Worm (Caenorhabditis elegans) whole organism, young adult: ENCODE data around the gene R53.5.

Experiments
- C17E4.6 ChIP-seq: fragments of 200-800 bp; sonication (Bioruptor generic); IDR thresholded peaks from 2 replicates; pipeline ENCODE4 v1.3.6; 2022; ENCODE audit warnings: missing genetic modification reagents, missing genetic modification characterization, missing compliant biosample characterization
- D2030.7 ChIP-seq: fragments of 200-800 bp; sonication (Bioruptor generic); IDR thresholded peaks from 2 replicates; pipeline ENCODE4 v1.3.6; 2022; ENCODE audit warnings: missing genetic modification reagents, missing genetic modification characterization, missing compliant biosample characterization
- F23B12.7 ChIP-seq: sonication (generic microtip); optimal IDR thresholded peaks from 2 replicates; lab custom pipeline; 2017; ENCODE audit warnings: missing genetic modification characterization, mild to moderate bottlenecking, missing compliant biosample characterization, antibody characterized with exemption, moderate library complexity; ENCODE audit not compliant: insufficient read depth
- F33H1.4 ChIP-seq: fragments of 200-800 bp; sonication (Bioruptor generic); IDR thresholded peaks from 2 replicates; pipeline ENCODE4 v1.3.6; 2022; ENCODE audit warnings: missing genetic modification reagents, missing genetic modification characterization, missing compliant biosample characterization
- T07F8.4 ChIP-seq: sonication (generic microtip); optimal IDR thresholded peaks from 2 replicates; lab custom pipeline; 2016; ENCODE audit warnings: mild to moderate bottlenecking, missing genetic modification characterization, moderate library complexity, missing compliant biosample characterization
- Y56A3A.18 ChIP-seq: fragments of 200-800 bp; sonication (Bioruptor generic); IDR thresholded peaks from 2 replicates; pipeline ENCODE4 v1.3.6; 2022; ENCODE audit warnings: missing genetic modification reagents, missing genetic modification characterization, missing compliant biosample characterization
- Y67H2A.10 ChIP-seq: fragments of 200-800 bp; sonication (Bioruptor generic); conservative IDR thresholded peaks from 2 replicates; pipeline ENCODE4 v1.3.6; 2022; ENCODE audit warnings: missing genetic modification reagents, missing genetic modification characterization, missing compliant biosample characterization
- ZK185.1 ChIP-seq: sonication (generic microtip); optimal IDR thresholded peaks from 2 replicates; lab custom pipeline; 2016; ENCODE audit warnings: mild to moderate bottlenecking, missing genetic modification characterization, missing compliant biosample characterization; ENCODE audit not compliant: poor library complexity, severe bottlenecking
- athp-1 ChIP-seq: sonication (generic microtip); optimal IDR thresholded peaks from 2 replicates; lab custom pipeline; 2017; ENCODE audit warnings: mild to moderate bottlenecking, missing genetic modification characterization, missing compliant biosample characterization
- attf-3 ChIP-seq: fragments of 200-800 bp; sonication (Bioruptor generic); conservative IDR thresholded peaks from 2 replicates; pipeline ENCODE4 v1.3.6; 2022; ENCODE audit warnings: missing genetic modification reagents, missing genetic modification characterization, missing compliant biosample characterization
- attf-5 ChIP-seq: fragments of 200-800 bp; sonication (Bioruptor generic); optimal IDR thresholded peaks from 2 replicates; lab custom pipeline; 2018; ENCODE audit warnings: mild to moderate bottlenecking, missing genetic modification characterization, missing compliant biosample characterization
- cebp-1 ChIP-seq, 2 experiments: fragments of 200-800 bp in 1 of 2; sonication (Bioruptor generic) in 1 of 2; sonication (generic microtip) in 1 of 2; IDR thresholded peaks in 1 of 2; optimal IDR thresholded peaks in 1 of 2; 2 replicates each; pipeline versions ENCODE4 v1.3.6 to Lab custom; 2017 to 2022; ENCODE audit warnings: missing compliant biosample characterization in 2 of 2, missing genetic modification characterization in 2 of 2, mild to moderate bottlenecking in 1 of 2, missing genetic modification reagents in 1 of 2, moderate library complexity in 1 of 2
- ceh-27 ChIP-seq: fragments of 200-800 bp; sonication (Bioruptor generic); optimal IDR thresholded peaks from 2 replicates; lab custom pipeline; 2018; ENCODE audit warnings: mild to moderate bottlenecking, missing genetic modification characterization, moderate library complexity, missing compliant biosample characterization
- ceh-91 ChIP-seq: fragments of 200-800 bp; sonication (Bioruptor generic); IDR thresholded peaks from 2 replicates; pipeline ENCODE4 v1.3.6; 2022; ENCODE audit warnings: missing genetic modification reagents, missing genetic modification characterization, missing compliant biosample characterization
- die-1 ChIP-seq: sonication (generic microtip); optimal IDR thresholded peaks from 2 replicates; lab custom pipeline; 2016; ENCODE audit warnings: missing genotype, mild to moderate bottlenecking, missing genetic modification characterization, missing compliant biosample characterization
- dox-1 ChIP-seq: fragments of 200-800 bp; sonication (Bioruptor generic); IDR thresholded peaks from 2 replicates; pipeline ENCODE4 v1.3.6; 2022; ENCODE audit warnings: missing genetic modification reagents, missing genetic modification characterization, missing compliant biosample characterization
- dpl-1 ChIP-seq: fragments of 150-350 bp; optimal IDR thresholded peaks from 2 replicates; lab custom pipeline; 2014; ENCODE audit warnings: missing biosample characterization, missing genetic modification reagents, missing genetic modification characterization
- efl-1 ChIP-seq: fragments of 150-350 bp; optimal IDR thresholded peaks from 2 replicates; lab custom pipeline; 2014; ENCODE audit warnings: missing biosample characterization, missing genetic modification reagents, missing genetic modification characterization
- egl-44 ChIP-seq: fragments of 200-800 bp; sonication (Bioruptor generic); IDR thresholded peaks from 2 replicates; pipeline ENCODE4 v1.3.6; 2022; ENCODE audit warnings: missing genetic modification reagents, missing genetic modification characterization, missing compliant biosample characterization
- him-1 ChIP-seq: sonication (generic microtip); optimal IDR thresholded peaks from 2 replicates; lab custom pipeline; 2016; ENCODE audit warnings: missing genotype, missing genetic modification reagents, missing genetic modification characterization, missing compliant biosample characterization
- hmg-1.2 ChIP-seq: fragments of 200-800 bp; sonication (Bioruptor generic); IDR thresholded peaks from 2 replicates; pipeline ENCODE4 v1.3.6; 2022; ENCODE audit warnings: missing genetic modification reagents, missing genetic modification characterization, missing compliant biosample characterization
- hmg-20 ChIP-seq: fragments of 200-800 bp; sonication (Bioruptor generic); IDR thresholded peaks from 2 replicates; pipeline ENCODE4 v1.3.6; 2022; ENCODE audit warnings: missing genetic modification reagents, missing genetic modification characterization, missing compliant biosample characterization
- let-526 ChIP-seq: fragments of 200-800 bp; sonication (Bioruptor generic); IDR thresholded peaks from 2 replicates; pipeline ENCODE4 v1.3.6; 2022; ENCODE audit warnings: missing genetic modification reagents, missing genetic modification characterization, missing compliant biosample characterization
- lin-26 ChIP-seq: fragments of 200-800 bp; sonication (Bioruptor generic); IDR thresholded peaks from 2 replicates; pipeline ENCODE4 v1.3.6; 2022; ENCODE audit warnings: missing genetic modification reagents, missing genetic modification characterization, missing compliant biosample characterization
- lin-54 ChIP-seq: fragments of 200-800 bp; sonication (Bioruptor generic); optimal IDR thresholded peaks from 2 replicates; lab custom pipeline; 2018; ENCODE audit warnings: mild to moderate bottlenecking, missing genetic modification characterization, missing compliant biosample characterization
- lir-1 ChIP-seq: fragments of 200-800 bp; sonication (Bioruptor generic); conservative IDR thresholded peaks from 2 replicates; pipeline ENCODE4 v1.3.6; 2022; ENCODE audit warnings: missing genetic modification reagents, missing genetic modification characterization, missing compliant biosample characterization
- lsl-1 ChIP-seq: fragments of 200-800 bp; sonication (Bioruptor generic); optimal IDR thresholded peaks from 2 replicates; lab custom pipeline; 2018; ENCODE audit warnings: mild to moderate bottlenecking, missing genetic modification characterization, moderate library complexity, missing compliant biosample characterization
- madf-10 ChIP-seq: sonication (generic microtip); optimal IDR thresholded peaks from 2 replicates; lab custom pipeline; 2016; ENCODE audit warnings: mild to moderate bottlenecking, missing genetic modification characterization, missing compliant biosample characterization
- madf-6 ChIP-seq: fragments of 200-800 bp; sonication (Bioruptor generic); IDR thresholded peaks from 2 replicates; pipeline ENCODE4 v1.3.6; 2022; ENCODE audit warnings: missing genetic modification reagents, missing genetic modification characterization, missing compliant biosample characterization
- madf-8 ChIP-seq: fragments of 200-800 bp; sonication (Bioruptor generic); conservative IDR thresholded peaks from 2 replicates; pipeline ENCODE4 v1.3.6; 2022; ENCODE audit warnings: missing genetic modification reagents, missing genetic modification characterization, missing compliant biosample characterization
- mcd-1 ChIP-seq: fragments of 200-800 bp; sonication (Bioruptor generic); IDR thresholded peaks from 2 replicates; pipeline ENCODE4 v1.3.6; 2022; ENCODE audit warnings: missing genetic modification reagents, missing genetic modification characterization, missing compliant biosample characterization
- nfya-2 ChIP-seq: fragments of 200-800 bp; sonication (Bioruptor generic); IDR thresholded peaks from 2 replicates; pipeline ENCODE4 v1.3.6; 2022; ENCODE audit warnings: missing genetic modification reagents, missing genetic modification characterization, missing compliant biosample characterization
- nhr-80 ChIP-seq: sonication (generic microtip); optimal IDR thresholded peaks from 2 replicates; lab custom pipeline; 2016; ENCODE audit warnings: missing genetic modification characterization, missing compliant biosample characterization
- pbrm-1 ChIP-seq: fragments of 200-800 bp; sonication (Bioruptor generic); IDR thresholded peaks from 2 replicates; pipeline ENCODE4 v1.3.6; 2022; ENCODE audit warnings: missing genetic modification reagents, missing genetic modification characterization, missing compliant biosample characterization
- pha-4 ChIP-seq: fragments of 150-350 bp; sonication (generic microtip); optimal IDR thresholded peaks from 2 replicates; lab custom pipeline; 2014; ENCODE audit warnings: missing biosample characterization, missing genetic modification reagents, missing genetic modification characterization
- sea-2 ChIP-seq: fragments of 200-800 bp; sonication (Bioruptor generic); IDR thresholded peaks from 2 replicates; pipeline ENCODE4 v1.3.6; 2022; ENCODE audit warnings: missing genetic modification characterization, missing compliant biosample characterization
- snpc-3.4 ChIP-seq: sonication (generic microtip); optimal IDR thresholded peaks from 2 replicates; lab custom pipeline; 2017; ENCODE audit warnings: missing genetic modification characterization, mild to moderate bottlenecking, missing compliant biosample characterization, antibody characterized with exemption, moderate library complexity, missing genotype, missing genetic modification reagents
- snpc-4 ChIP-seq, 5 experiments: fragments of 150-350 bp in 1 of 5; sonication (generic microtip) in 4 of 5; optimal IDR thresholded peaks; 2 replicates each; lab custom pipeline; 2014 to 2018; ENCODE audit warnings: missing genetic modification characterization in 5 of 5, missing biosample characterization in 3 of 5, antibody characterized with exemption in 2 of 5, mild to moderate bottlenecking in 2 of 5, missing compliant biosample characterization in 2 of 5, missing genotype in 2 of 5, moderate library complexity in 2 of 5, missing genetic modification reagents in 1 of 5
- sptf-2 ChIP-seq: fragments of 200-800 bp; sonication (Bioruptor generic); optimal IDR thresholded peaks from 2 replicates; lab custom pipeline; 2018; ENCODE audit warnings: mild to moderate bottlenecking, missing genetic modification characterization, missing compliant biosample characterization
- tbp1 ChIP-seq: fragments of 200-800 bp; sonication (Bioruptor generic); optimal IDR thresholded peaks from 2 replicates; lab custom pipeline; 2018; ENCODE audit warnings: mild to moderate bottlenecking, missing genetic modification characterization, missing compliant biosample characterization
- unc-130 ChIP-seq: sonication (generic microtip); optimal IDR thresholded peaks from 2 replicates; lab custom pipeline; 2016; ENCODE audit warnings: missing genetic modification reagents, missing genetic modification characterization, missing compliant biosample characterization
- ztf-26 ChIP-seq: sonication (generic microtip); optimal IDR thresholded peaks from 2 replicates; lab custom pipeline; 2017; ENCODE audit warnings: missing genetic modification characterization, missing compliant biosample characterization
- ztf-28 ChIP-seq: fragments of 200-800 bp; sonication (Bioruptor generic); IDR thresholded peaks from 2 replicates; pipeline ENCODE4 v1.3.6; 2022; ENCODE audit warnings: missing genetic modification reagents, missing genetic modification characterization, missing compliant biosample characterization
- ztf-6 ChIP-seq: fragments of 200-800 bp; sonication (Bioruptor generic); IDR thresholded peaks from 2 replicates; pipeline ENCODE4 v1.3.6; 2022; ENCODE audit warnings: missing genetic modification reagents, missing genetic modification characterization, missing compliant biosample characterization

The R53.5 gene

DNA sequence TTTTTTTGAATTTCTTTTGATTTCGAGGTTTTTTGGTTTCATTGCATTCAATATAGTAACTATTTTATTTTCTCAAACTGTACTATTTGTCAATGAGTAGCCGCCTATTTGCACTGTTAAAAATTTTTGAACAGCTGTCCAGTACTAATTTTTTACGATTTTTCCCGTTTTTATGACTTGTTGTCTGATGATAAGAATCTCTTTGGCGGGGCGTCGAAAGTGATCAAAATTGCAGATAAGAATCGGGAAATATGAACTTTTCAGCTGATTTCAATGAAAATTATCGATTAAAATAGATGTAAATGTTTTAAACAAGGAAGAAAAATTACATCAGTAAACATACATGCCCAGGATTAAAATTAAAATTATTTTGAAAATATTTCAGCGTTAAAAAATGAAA is 3.9 kb upstream of the R53.5 start:
- TF ChIP-seq hmg-20 (GFP tag; lab: Robert Waterston, UW) = no peak
- TF ChIP-seq nhr-80 = peak; percentile 70
- TF ChIP-seq sea-2 (GFP tag; lab: Robert Waterston, UW) = no peak
- TF ChIP-seq Y56A3A.18 (GFP tag; lab: Robert Waterston, UW) = no peak

DNA sequence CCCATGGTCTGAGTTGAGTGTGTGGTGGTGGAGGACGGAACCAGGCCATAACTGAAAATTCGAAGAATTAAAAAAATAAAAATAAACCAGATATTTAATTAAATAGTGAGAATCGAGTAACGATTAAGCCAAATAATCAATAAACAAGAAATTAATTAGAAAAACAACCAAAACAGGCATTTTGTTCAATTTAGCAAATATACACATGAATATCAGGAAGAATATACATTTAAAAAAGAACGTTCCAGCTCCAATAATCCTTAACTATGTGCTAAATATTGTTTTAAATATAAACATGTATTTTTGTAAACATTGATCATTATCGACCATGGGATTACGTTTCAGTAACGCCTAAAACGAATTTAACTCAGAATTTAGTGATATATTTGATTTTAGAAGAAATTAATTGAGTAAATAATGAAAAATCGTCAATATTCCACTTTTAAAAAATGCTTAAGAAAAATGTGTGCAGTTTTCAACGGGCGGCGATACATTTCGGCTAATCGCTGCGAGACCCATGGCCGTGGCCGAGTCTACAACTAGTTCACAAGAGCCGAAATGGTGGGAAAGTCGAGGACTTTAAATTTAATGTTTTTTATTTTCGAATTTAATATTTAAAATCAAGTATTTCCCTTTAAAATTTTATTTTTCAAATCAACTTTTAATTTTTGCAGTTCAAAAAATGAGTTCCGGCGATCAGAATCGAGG is 2.1 kb downstream of the R53.5 start, which contains the start of the genes R53.4 and psf-1:
Gene R53.4, minus strand, starts transcription at position 51 of the 708 bp plus-strand sequence.
Gene psf-1, plus strand, starts transcription at position 675 of the 708 bp plus-strand sequence.
- TF ChIP-seq ZK185.1 (tag; lab: Kevin White, UChicago) (peak; percentile 78), ztf-26 (tag; lab: Kevin White, UChicago) (no peak), ztf-28 (GFP tag; lab: Robert Waterston, UW) (peak; percentile 62; the same call in 1 of the 2 replicates), nfya-2 (GFP tag; lab: Robert Waterston, UW) (no peak), hmg-1.2 (GFP tag; lab: Robert Waterston, UW) (peak; percentile 46; the same call in 1 of the 2 replicates), Y67H2A.10 (GFP tag; lab: Robert Waterston, UW) (0 out of 2 replicates have a peak, but pooled peaks have one; percentile 11), attf-3 (GFP tag; lab: Robert Waterston, UW) (peak; percentile 60; the same call in 1 of the 2 replicates), egl-44 (GFP tag; lab: Robert Waterston, UW) (0 out of 2 replicates have a peak, but pooled peaks have one; percentile 15), dox-1 (peak; percentile 77), him-1 (no peak), madf-6 (GFP tag; lab: Robert Waterston, UW) (peak; percentile 62), sptf-2 (GFP tag; lab: Kevin White, UChicago) (peak; percentile 29), lir-1 (GFP tag; lab: Robert Waterston, UW) (0 out of 2 replicates have a peak, but pooled peaks have one; percentile 32), lsl-1 (GFP tag; lab: Kevin White, UChicago) (peak; percentile 62), pbrm-1 (GFP tag; lab: Robert Waterston, UW) (no peak; the same call in 1 of the 2 replicates), mcd-1 (GFP tag; lab: Robert Waterston, UW) (peak; percentile 23; the same call in 1 of the 2 replicates), pha-4 (tag; lab: Kevin White, UChicago) (no peak), madf-8 (peak; percentile 19; the same call in 1 of the 2 replicates), attf-5 (GFP tag; lab: Kevin White, UChicago) (peak; percentile 59), tbp1 (peak; percentile 17), C17E4.6 (GFP tag; lab: Robert Waterston, UW) (no peak), madf-10 (tag; lab: Kevin White, UChicago) (peak; percentile 4), let-526 (GFP tag; lab: Robert Waterston, UW) (peak; percentile 47; the same call in 1 of the 2 replicates), snpc-4 (GFP tag; optimal IDR thresholded peaks at IDR 0.05; lab: Kevin White, UChicago) (no peak), snpc-4 (tag; optimal IDR thresholded peaks at IDR 0.05; lab: Kevin White, UChicago) (peak in 2 of 4 experiments; percentile 10 to 31), D2030.7 (peak; percentile 70), dpl-1 (GFP tag; lab: Kevin White, UChicago) (peak; percentile 57), lin-26 (0 out of 2 replicates have a peak, but pooled peaks have one; percentile 15), F33H1.4 (peak; percentile 88), F23B12.7 (tag; lab: Kevin White, UChicago) (peak; percentile 83), lin-54 (GFP tag; lab: Kevin White, UChicago) (peak; percentile 69), snpc-3.4 (tag; lab: Kevin White, UChicago) (peak; percentile 64), unc-130 (GFP tag; lab: Kevin White, UChicago) (peak; percentile 52), T07F8.4 (tag; lab: Kevin White, UChicago) (no peak), die-1 (tag; lab: Kevin White, UChicago) (no peak), ceh-91 (GFP tag; lab: Robert Waterston, UW) (peak; percentile 58), cebp-1 (GFP tag; IDR thresholded peaks at IDR 0.05; lab: Robert Waterston, UW) (no peak), cebp-1 (tag; optimal IDR thresholded peaks at IDR 0.05; lab: Kevin White, UChicago) (peak; percentile 37), ceh-27 (peak; percentile 76), efl-1 (GFP tag; lab: Kevin White, UChicago) (peak; percentile 46), ztf-6 (GFP tag; lab: Robert Waterston, UW) (peak; percentile 36; the same call in 1 of the 2 replicates), athp-1 (tag; lab: Kevin White, UChicago) (no peak)
